Worm (Caenorhabditis elegans): ENCODE measurements around the gene tomm-20.

- TF ChIP-seq unc-55 (GFP tag; optimal IDR thresholded peaks at IDR 0.05) (no peak), nhr-11 (tag; optimal IDR thresholded peaks at IDR 0.05) (no peak), nhr-23 (tag; optimal IDR thresholded peaks at IDR 0.05) (no peak), fos-1 (tag; optimal IDR thresholded peaks at IDR 0.05) (no peak), nhr-12 (tag; optimal IDR thresholded peaks at IDR 0.05) (no peak), dmd-4 (tag; optimal IDR thresholded peaks at IDR 0.05) (no peak), unc-39 (tag; optimal IDR thresholded peaks at IDR 0.05) (no peak), lin-13 (GFP tag; optimal IDR thresholded peaks at IDR 0.05) (no peak), snpc-4 (tag; optimal IDR thresholded peaks at IDR 0.05) (no peak), unc-62 (GFP tag; optimal IDR thresholded peaks at IDR 0.05) (no peak), mab-5 (tag; optimal IDR thresholded peaks at IDR 0.05) (no peak), R02D3.7 (tag; optimal IDR thresholded peaks at IDR 0.05) (no peak), mdl-1 (tag; optimal IDR thresholded peaks at IDR 0.05) (no peak), sem-4 (tag; optimal IDR thresholded peaks at IDR 0.05) (no peak)
Observed at ce11 chrV:12361644-12362043, 18.4 kb upstream of the tomm-20 start, which contains the start of gene fipr-1.

All from whole organism, L2 larva.